Worm (Caenorhabditis elegans): ENCODE measurements around the gene T22G5.1.

Gene T22G5.1

DNA sequence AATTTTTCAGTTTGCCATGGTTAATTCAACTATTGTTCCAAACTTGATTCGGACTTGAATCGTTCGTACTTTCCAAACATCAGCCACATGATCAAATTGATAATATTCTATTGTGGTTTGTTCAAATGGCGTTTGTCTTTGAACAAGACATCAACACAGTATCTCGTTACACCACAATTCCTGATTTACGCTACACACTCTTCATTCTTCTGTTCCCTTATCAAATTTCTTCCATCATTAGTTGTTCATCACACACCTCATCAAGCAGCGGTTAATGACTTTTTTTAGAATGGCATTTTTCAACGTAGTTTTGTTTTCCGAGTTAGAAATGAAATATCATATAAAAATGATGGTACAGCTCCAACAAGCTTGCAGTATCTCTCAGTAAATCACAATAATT lies 1.6 kb downstream of the T22G5.1 start:
- TF ChIP-seq nhr-12 (tag; optimal IDR thresholded peaks at IDR 0.05) (no peak), ZK546.5 (tag; optimal IDR thresholded peaks at IDR 0.05) (no peak), ama-1 (optimal IDR thresholded peaks at IDR 0.05) (no peak), aly-2 (tag; optimal IDR thresholded peaks at IDR 0.05) (no peak), gmeb-1 (tag; optimal IDR thresholded peaks at IDR 0.05) (peak; percentile 7), sem-4 (tag; optimal IDR thresholded peaks at IDR 0.05) (no peak), nhr-11 (tag; optimal IDR thresholded peaks at IDR 0.05) (no peak), zag-1 (tag; optimal IDR thresholded peaks at IDR 0.05) (no peak), mbf-1 (tag; optimal IDR thresholded peaks at IDR 0.05) (no peak), nhr-25 (tag; optimal IDR thresholded peaks at IDR 0.05) (peak; percentile 30), sma-3 (GFP tag; optimal IDR thresholded peaks at IDR 0.05) (peak; percentile 25), nhr-10 (tag; optimal IDR thresholded peaks at IDR 0.05) (no peak), nhr-21 (tag; optimal IDR thresholded peaks at IDR 0.05) (no peak), ceh-82 (tag; optimal IDR thresholded peaks at IDR 0.05) (no peak), crh-2 (tag; optimal IDR thresholded peaks at IDR 0.05) (peak; percentile 37), lin-39 (tag; optimal IDR thresholded peaks at IDR 0.05) (no peak), alr-1 (tag; optimal IDR thresholded peaks at IDR 0.05) (no peak), nhr-23 (tag; optimal IDR thresholded peaks at IDR 0.05) (no peak), ceh-16 (tag; optimal IDR thresholded peaks at IDR 0.05) (no peak), sma-9 (GFP tag; optimal IDR thresholded peaks at IDR 0.05) (peak; percentile 71), sma-9 (tag; optimal IDR thresholded peaks at IDR 0.05) (no peak), F13H6.1 (tag; optimal IDR thresholded peaks at IDR 0.05) (no peak), unc-39 (tag; optimal IDR thresholded peaks at IDR 0.05) (no peak), mab-5 (tag; optimal IDR thresholded peaks at IDR 0.05) (no peak), elt-3 (tag; optimal IDR thresholded peaks at IDR 0.05) (no peak), nhr-129 (tag; optimal IDR thresholded peaks at IDR 0.05) (no peak), fos-1 (tag; optimal IDR thresholded peaks at IDR 0.05) (peak; percentile 63), blmp-1 (tag; optimal IDR thresholded peaks at IDR 0.05; ENCODE audit: insufficient read depth) (no peak), lin-13 (GFP tag; optimal IDR thresholded peaks at IDR 0.05) (no peak), R02D3.7 (tag; optimal IDR thresholded peaks at IDR 0.05) (no peak)

DNA sequence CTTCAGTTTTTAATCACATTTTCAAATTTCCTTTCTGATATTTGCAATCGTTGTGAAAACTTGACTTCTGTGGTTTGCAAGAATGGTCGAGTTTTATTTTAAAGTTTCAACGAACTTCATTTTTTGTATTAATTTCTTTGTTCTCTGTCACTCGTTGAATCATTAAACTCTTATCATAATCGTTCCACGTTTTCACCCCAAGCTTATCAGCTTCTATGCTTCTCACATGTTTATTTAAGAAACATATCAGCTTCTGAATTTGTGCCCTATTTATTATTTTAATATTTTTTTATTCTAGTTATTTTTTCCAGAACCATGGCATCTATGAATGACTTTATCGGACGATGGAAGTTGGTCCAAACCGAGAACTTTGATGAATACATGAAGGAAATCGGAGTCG lies 2.6 kb downstream of the T22G5.1 start, which contains the start of gene lbp-7:
lbp-7 (plus strand) TSS at position 312 of the 400 bp plus-strand sequence.
- TF ChIP-seq lin-39 (tag; optimal IDR thresholded peaks at IDR 0.05) (no peak), sma-9 (GFP tag; optimal IDR thresholded peaks at IDR 0.05) (peak; percentile 70), sma-9 (tag; optimal IDR thresholded peaks at IDR 0.05) (no peak), nhr-11 (tag; optimal IDR thresholded peaks at IDR 0.05) (no peak), crh-2 (tag; optimal IDR thresholded peaks at IDR 0.05) (peak; percentile 66), fos-1 (tag; optimal IDR thresholded peaks at IDR 0.05) (peak; percentile 94), unc-62 (GFP tag; optimal IDR thresholded peaks at IDR 0.05) (no peak), skn-1 (tag; optimal IDR thresholded peaks at IDR 0.05) (no peak)

DNA sequence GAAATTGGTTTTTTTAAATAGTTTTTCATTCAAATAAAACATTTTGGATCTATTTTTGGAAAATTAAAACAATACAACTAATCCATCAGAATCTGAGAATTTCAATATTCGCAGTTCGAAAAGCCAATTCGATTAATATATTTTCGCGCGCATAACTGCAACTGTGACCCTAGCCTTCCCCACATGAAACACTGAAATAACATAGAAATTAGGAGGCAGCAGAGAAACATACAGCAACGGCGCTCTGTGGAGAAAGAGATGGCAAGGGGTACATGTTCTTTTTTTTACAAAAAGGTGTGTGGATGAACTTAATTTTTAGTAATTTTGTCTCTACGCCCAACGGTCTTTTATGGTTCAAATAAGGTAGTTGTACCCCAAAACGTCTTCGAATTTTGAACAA lies 3.5 kb downstream of the T22G5.1 start:
- no peak for TF ChIP-seq sma-9 (GFP tag; optimal IDR thresholded peaks at IDR 0.05)
- TF ChIP-seq sma-9 (tag; optimal IDR thresholded peaks at IDR 0.05), result no peak
- no peak for TF ChIP-seq nhr-77 (tag; optimal IDR thresholded peaks at IDR 0.05)
- TF ChIP-seq lin-11 (tag; optimal IDR thresholded peaks at IDR 0.05), result no peak
- no peak for TF ChIP-seq ceh-16 (tag; optimal IDR thresholded peaks at IDR 0.05)
- TF ChIP-seq zag-1 (tag; optimal IDR thresholded peaks at IDR 0.05), result no peak
- TF ChIP-seq mab-5 (tag; optimal IDR thresholded peaks at IDR 0.05), result no peak
- peak; percentile 33 for TF ChIP-seq C34F6.9 (tag; optimal IDR thresholded peaks at IDR 0.05)

DNA sequence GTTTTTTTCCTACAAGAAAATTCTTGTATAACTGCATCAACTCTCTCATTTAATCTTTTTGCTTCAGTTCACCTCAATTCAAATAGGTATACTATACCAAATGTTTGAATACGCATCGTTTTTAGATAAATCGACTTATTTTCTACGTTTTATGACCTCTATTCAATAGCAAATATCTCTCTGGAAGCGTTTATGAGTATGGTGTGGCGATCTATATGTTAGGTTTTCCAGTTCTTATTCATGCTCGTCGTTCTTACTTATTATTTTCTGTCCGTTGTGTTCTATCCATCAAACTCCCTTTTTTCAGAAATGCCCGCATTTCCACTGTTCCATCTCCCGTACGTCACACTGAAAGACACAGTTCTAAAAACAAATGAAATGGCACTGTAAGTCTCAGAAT lies 4.0 kb downstream of the T22G5.1 start, which contains the start of gene T22G5.3:
T22G5.3 (plus strand) TSS at position 301 of the 400 bp plus-strand sequence.
- TF ChIP-seq nhr-6 (tag; optimal IDR thresholded peaks at IDR 0.05), result no peak
- no peak for TF ChIP-seq lin-11 (tag; optimal IDR thresholded peaks at IDR 0.05)
- TF ChIP-seq mab-5 (tag; optimal IDR thresholded peaks at IDR 0.05), result no peak
- no peak for TF ChIP-seq snpc-4 (tag; optimal IDR thresholded peaks at IDR 0.05)
- no peak for TF ChIP-seq ztf-4 (tag; optimal IDR thresholded peaks at IDR 0.05)
- no peak for TF ChIP-seq unc-39 (tag; optimal IDR thresholded peaks at IDR 0.05)
- TF ChIP-seq gmeb-1 (tag; optimal IDR thresholded peaks at IDR 0.05), result no peak
- no peak for TF ChIP-seq C34F6.9 (tag; optimal IDR thresholded peaks at IDR 0.05)
- no peak for TF ChIP-seq nhr-129 (tag; optimal IDR thresholded peaks at IDR 0.05)
- no peak for TF ChIP-seq ztf-1 (GFP tag; conservative IDR thresholded peaks at IDR 0.05)
